Worm (Caenorhabditis elegans) whole organism, L2 larva: Measurements from ENCODE around the gene fln-1.

Source experiments
- C34F6.9 ChIP-seq: fragments of 150-350 bp; optimal IDR thresholded peaks from 2 replicates; lab custom pipeline; 2014; ENCODE audit warnings: missing biosample characterization, missing genetic modification characterization
- F13H6.1 ChIP-seq: sonication (generic microtip); optimal IDR thresholded peaks from 2 replicates; lab custom pipeline; 2016; ENCODE audit warnings: missing genetic modification characterization, missing compliant biosample characterization
- Y55F3AM.14 ChIP-seq: fragments of 200-800 bp; sonication (Bioruptor generic); optimal IDR thresholded peaks from 2 replicates; lab custom pipeline; 2018; ENCODE audit warnings: mild to moderate bottlenecking, missing genetic modification characterization, missing compliant biosample characterization
- ZK546.5 ChIP-seq: sonication (generic microtip); optimal IDR thresholded peaks from 2 replicates; lab custom pipeline; 2017; ENCODE audit warnings: missing biosample characterization, missing genetic modification characterization
- alr-1 ChIP-seq: fragments of 150-350 bp; optimal IDR thresholded peaks from 2 replicates; lab custom pipeline; 2014; ENCODE audit warnings: missing biosample characterization, missing genetic modification characterization
- aly-2 ChIP-seq: fragments of 150-350 bp; optimal IDR thresholded peaks from 2 replicates; lab custom pipeline; 2014; ENCODE audit warnings: missing biosample characterization, missing genetic modification characterization
- blmp-1 ChIP-seq: sonication (generic microtip); optimal IDR thresholded peaks from 2 replicates; lab custom pipeline; 2017; ENCODE audit warnings: missing genetic modification characterization, mild to moderate bottlenecking, missing compliant biosample characterization, antibody characterized with exemption, moderate library complexity; ENCODE audit not compliant: insufficient read depth
- ceh-16 ChIP-seq: fragments of 150-350 bp; optimal IDR thresholded peaks from 2 replicates; lab custom pipeline; 2014; ENCODE audit warnings: missing biosample characterization, missing genetic modification characterization
- crh-2 ChIP-seq: sonication (generic microtip); optimal IDR thresholded peaks from 2 replicates; lab custom pipeline; 2017; ENCODE audit warnings: missing biosample characterization, missing genetic modification characterization
- dmd-4 ChIP-seq: sonication (generic microtip); optimal IDR thresholded peaks from 2 replicates; lab custom pipeline; 2017; ENCODE audit warnings: missing biosample characterization, missing genetic modification characterization
- egl-27 ChIP-seq: sonication (generic microtip); optimal IDR thresholded peaks from 3 replicates; lab custom pipeline; 2017; ENCODE audit warnings: missing biosample characterization, missing genetic modification reagents, missing genetic modification characterization
- elt-3 ChIP-seq: sonication (generic microtip); optimal IDR thresholded peaks from 2 replicates; lab custom pipeline; 2017; ENCODE audit warnings: missing biosample characterization, missing genetic modification characterization
- fos-1 ChIP-seq: fragments of 150-350 bp; optimal IDR thresholded peaks from 2 replicates; lab custom pipeline; 2014; ENCODE audit warnings: missing biosample characterization, missing genetic modification characterization
- lin-11 ChIP-seq: fragments of 150-350 bp; sonication (generic microtip); optimal IDR thresholded peaks from 2 replicates; lab custom pipeline; 2014; ENCODE audit warnings: missing biosample characterization, missing genetic modification characterization, inconsistent platforms, mixed read lengths
- lin-13 ChIP-seq: fragments of 150-350 bp; optimal IDR thresholded peaks from 2 replicates; lab custom pipeline; 2014; ENCODE audit warnings: missing biosample characterization, missing genetic modification reagents, missing genetic modification characterization
- lin-39 ChIP-seq: fragments of 150-350 bp; optimal IDR thresholded peaks from 2 replicates; lab custom pipeline; 2014; ENCODE audit warnings: missing biosample characterization, missing genetic modification reagents, missing genetic modification characterization
- lsy-2 ChIP-seq, 2 experiments: fragments of 150-350 bp in 1 of 2; sonication (generic microtip) in 1 of 2; optimal IDR thresholded peaks; 2 replicates each; lab custom pipeline; 2014 to 2017; ENCODE audit warnings: missing biosample characterization in 2 of 2, missing genetic modification characterization in 2 of 2
- mbf-1 ChIP-seq: sonication (generic microtip); optimal IDR thresholded peaks from 2 replicates; lab custom pipeline; 2017; ENCODE audit warnings: missing biosample characterization, missing genetic modification characterization
- mdl-1 ChIP-seq, 2 experiments: fragments of 150-350 bp in 1 of 2; sonication (generic microtip) in 1 of 2; optimal IDR thresholded peaks; 2 replicates each; lab custom pipeline; 2017; ENCODE audit warnings: missing biosample characterization in 2 of 2, missing genetic modification characterization in 2 of 2
- nhr-10 ChIP-seq: sonication (generic microtip); optimal IDR thresholded peaks from 2 replicates; lab custom pipeline; 2017; ENCODE audit warnings: missing biosample characterization, missing genetic modification characterization
- nhr-11 ChIP-seq: fragments of 150-350 bp; optimal IDR thresholded peaks from 2 replicates; lab custom pipeline; 2014; ENCODE audit warnings: missing biosample characterization, missing genetic modification characterization
- nhr-12 ChIP-seq: fragments of 150-350 bp; optimal IDR thresholded peaks from 2 replicates; lab custom pipeline; 2014; ENCODE audit warnings: missing biosample characterization, missing genetic modification characterization
- nhr-129 ChIP-seq: fragments of 150-350 bp; optimal IDR thresholded peaks from 2 replicates; lab custom pipeline; 2014; ENCODE audit warnings: missing biosample characterization, missing genetic modification characterization
- nhr-21 ChIP-seq: fragments of 150-350 bp; optimal IDR thresholded peaks from 2 replicates; lab custom pipeline; 2014; ENCODE audit warnings: missing biosample characterization, missing genetic modification characterization
- nhr-23 ChIP-seq: fragments of 150-350 bp; optimal IDR thresholded peaks from 2 replicates; lab custom pipeline; 2014; ENCODE audit warnings: missing biosample characterization, missing genetic modification reagents, missing genetic modification characterization
- nhr-237 ChIP-seq: fragments of 150-350 bp; optimal IDR thresholded peaks from 2 replicates; lab custom pipeline; 2014; ENCODE audit warnings: missing biosample characterization, missing genetic modification characterization
- nhr-25 ChIP-seq: fragments of 150-350 bp; sonication (generic microtip); optimal IDR thresholded peaks from 3 replicates; lab custom pipeline; 2014; ENCODE audit warnings: missing biosample characterization, missing genetic modification characterization
- nhr-6 ChIP-seq: fragments of 150-350 bp; optimal IDR thresholded peaks from 2 replicates; lab custom pipeline; 2014; ENCODE audit warnings: missing biosample characterization, missing genetic modification characterization
- nhr-77 ChIP-seq: fragments of 150-350 bp; optimal IDR thresholded peaks from 2 replicates; lab custom pipeline; 2014; ENCODE audit warnings: missing biosample characterization, missing genetic modification characterization
- peb-1 ChIP-seq: fragments of 150-350 bp; optimal IDR thresholded peaks from 2 replicates; lab custom pipeline; 2014; ENCODE audit warnings: missing biosample characterization, missing genetic modification characterization
- sem-4 ChIP-seq: fragments of 150-350 bp; optimal IDR thresholded peaks from 2 replicates; lab custom pipeline; 2014; ENCODE audit warnings: missing biosample characterization, missing genetic modification reagents, missing genetic modification characterization
- skn-1 ChIP-seq: sonication (generic microtip); optimal IDR thresholded peaks from 2 replicates; lab custom pipeline; 2017; ENCODE audit warnings: missing biosample characterization, missing genetic modification characterization
- sma-9 ChIP-seq, 2 experiments: fragments of 150-350 bp in 1 of 2; sonication (generic microtip) in 1 of 2; optimal IDR thresholded peaks; 2 replicates each; lab custom pipeline; 2014 to 2016; ENCODE audit warnings: missing genetic modification characterization in 2 of 2, mild to moderate bottlenecking in 1 of 2, missing biosample characterization in 1 of 2, missing compliant biosample characterization in 1 of 2, missing genetic modification reagents in 1 of 2, moderate library complexity in 1 of 2
- snpc-4 ChIP-seq: fragments of 150-350 bp; optimal IDR thresholded peaks from 2 replicates; lab custom pipeline; 2014; ENCODE audit warnings: missing biosample characterization, missing genetic modification characterization
- unc-39 ChIP-seq: fragments of 150-350 bp; optimal IDR thresholded peaks from 2 replicates; lab custom pipeline; 2014; ENCODE audit warnings: missing biosample characterization, missing genetic modification characterization
- unc-55 ChIP-seq: fragments of 150-350 bp; sonication (generic microtip); optimal IDR thresholded peaks from 3 replicates; lab custom pipeline; 2014; ENCODE audit warnings: missing biosample characterization, missing genetic modification reagents, missing genetic modification characterization
- unc-62 ChIP-seq: fragments of 150-350 bp; optimal IDR thresholded peaks from 2 replicates; lab custom pipeline; 2014; ENCODE audit warnings: missing biosample characterization, missing genetic modification reagents, missing genetic modification characterization
- zag-1 ChIP-seq: fragments of 150-350 bp; optimal IDR thresholded peaks from 2 replicates; lab custom pipeline; 2014; ENCODE audit warnings: missing biosample characterization, missing genetic modification characterization
- ztf-1 ChIP-seq: fragments of 200-800 bp; sonication (Bioruptor generic); conservative IDR thresholded peaks from 2 replicates; pipeline ENCODE4 v1.3.6; 2022; ENCODE audit warnings: missing genetic modification characterization, missing compliant biosample characterization
- ztf-11 ChIP-seq: sonication (generic microtip); optimal IDR thresholded peaks from 2 replicates; lab custom pipeline; 2017; ENCODE audit warnings: missing biosample characterization, missing genetic modification characterization
- ztf-4 ChIP-seq: fragments of 150-350 bp; optimal IDR thresholded peaks from 2 replicates; lab custom pipeline; 2014; ENCODE audit warnings: missing biosample characterization, missing genetic modification characterization

The fln-1 gene

ce11 chrIV:425052-425451, 49.2 kb upstream of the fln-1 start, which contains the start of gene daf-18:
daf-18 (minus strand) TSS chrIV:425177.
- TF ChIP-seq unc-62 (GFP tag; lab: Kevin White, UChicago): no peak
- TF ChIP-seq ztf-1: no peak
- TF ChIP-seq C34F6.9 (tag; lab: Kevin White, UChicago): no peak
- no peak for TF ChIP-seq fos-1 (tag; lab: Kevin White, UChicago)
- TF ChIP-seq, all 48 proteins: peak for 0

ce11 chrIV:422112-422511, 46.3 kb upstream of the fln-1 start:
- TF ChIP-seq ztf-4 (no peak), lsy-2 (tag; optimal IDR thresholded peaks at IDR 0.05; lab: Kevin White, UChicago) (no peak), ZK546.5 (no peak), nhr-129 (tag; lab: Kevin White, UChicago) (no peak), nhr-77 (tag; lab: Kevin White, UChicago) (no peak), crh-2 (tag; lab: Kevin White, UChicago) (no peak), C34F6.9 (tag; lab: Kevin White, UChicago) (no peak), unc-39 (tag; lab: Kevin White, UChicago) (no peak), nhr-237 (tag; lab: Kevin White, UChicago) (no peak)
- TF ChIP-seq, all 48 proteins: peak for 0

- no peak for TF ChIP-seq ztf-1
- no peak for TF ChIP-seq nhr-11 (tag; lab: Kevin White, UChicago)
- TF ChIP-seq ZK546.5: no peak
- no peak for TF ChIP-seq nhr-25 (tag; lab: Kevin White, UChicago)
- no peak for TF ChIP-seq blmp-1 (tag; lab: Kevin White, UChicago)
- no peak for TF ChIP-seq dmd-4 (tag; lab: Kevin White, UChicago)
- TF ChIP-seq sma-9 (GFP tag; optimal IDR thresholded peaks at IDR 0.05; lab: Kevin White, UChicago): no peak
- no peak for TF ChIP-seq sma-9 (tag; optimal IDR thresholded peaks at IDR 0.05; lab: Kevin White, UChicago)
- TF ChIP-seq mbf-1: no peak
- TF ChIP-seq nhr-77 (tag; lab: Kevin White, UChicago): no peak
Observed at ce11 chrIV:420686-421085, 44.9 kb upstream of the fln-1 start.

- TF ChIP-seq peb-1: no peak
- no peak for TF ChIP-seq nhr-11 (tag; lab: Kevin White, UChicago)
- TF ChIP-seq elt-3 (tag; lab: Kevin White, UChicago): no peak
- TF ChIP-seq Y55F3AM.14 (GFP tag; lab: Kevin White, UChicago): no peak
- TF ChIP-seq ZK546.5: no peak
- no peak for TF ChIP-seq nhr-6
- TF ChIP-seq skn-1 (tag; lab: Kevin White, UChicago): no peak
- TF ChIP-seq nhr-25 (tag; lab: Kevin White, UChicago): no peak
- TF ChIP-seq sma-9 (GFP tag; optimal IDR thresholded peaks at IDR 0.05; lab: Kevin White, UChicago): no peak
- no peak for TF ChIP-seq sma-9 (tag; optimal IDR thresholded peaks at IDR 0.05; lab: Kevin White, UChicago)
- TF ChIP-seq nhr-10 (tag; lab: Kevin White, UChicago): no peak
- no peak for TF ChIP-seq ztf-11
- TF ChIP-seq unc-55: no peak
- TF ChIP-seq nhr-23 (tag; lab: Kevin White, UChicago): no peak
- TF ChIP-seq zag-1 (tag; lab: Kevin White, UChicago): no peak
- no peak for TF ChIP-seq ztf-4
- TF ChIP-seq alr-1: no peak
- no peak for TF ChIP-seq lin-13 (GFP tag; lab: Kevin White, UChicago)
- TF ChIP-seq snpc-4 (tag; lab: Kevin White, UChicago): no peak
- no peak for TF ChIP-seq nhr-237 (tag; lab: Kevin White, UChicago)
- TF ChIP-seq ceh-16: no peak
Observed at ce11 chrIV:419674-420073, 43.9 kb upstream of the fln-1 start, which contains the start of gene eri-1. eri-1 (minus strand) TSS chrIV:419958.

- no peak for TF ChIP-seq mbf-1
- no peak for TF ChIP-seq elt-3 (tag; lab: Kevin White, UChicago)
- TF ChIP-seq lin-13 (GFP tag; lab: Kevin White, UChicago): peak; percentile 79
- no peak for TF ChIP-seq ceh-16
- TF ChIP-seq nhr-11 (tag; lab: Kevin White, UChicago): no peak
- TF ChIP-seq lin-11 (tag; lab: Kevin White, UChicago): no peak
- TF ChIP-seq nhr-77 (tag; lab: Kevin White, UChicago): no peak
- TF ChIP-seq unc-55: peak; percentile 77
- TF ChIP-seq aly-2 (tag; lab: Kevin White, UChicago): no peak
- peak; percentile 32 for TF ChIP-seq blmp-1 (tag; lab: Kevin White, UChicago)
- TF ChIP-seq alr-1: no peak
- TF ChIP-seq F13H6.1 (tag; lab: Kevin White, UChicago): peak; percentile 80
- TF ChIP-seq crh-2 (tag; lab: Kevin White, UChicago): peak; percentile 91
- TF ChIP-seq sem-4 (tag; lab: Kevin White, UChicago): peak; percentile 47
- no peak for TF ChIP-seq peb-1
- TF ChIP-seq C34F6.9 (tag; lab: Kevin White, UChicago): peak; percentile 81
- no peak for TF ChIP-seq mdl-1 (tag; optimal IDR thresholded peaks at IDR 0.05; lab: Kevin White, UChicago)
- no peak for TF ChIP-seq Y55F3AM.14 (GFP tag; lab: Kevin White, UChicago)
- peak; percentile 64 for TF ChIP-seq nhr-21 (tag; lab: Kevin White, UChicago)
- peak; percentile 64 for TF ChIP-seq nhr-6
- no peak for TF ChIP-seq unc-39 (tag; lab: Kevin White, UChicago)
- no peak for TF ChIP-seq ZK546.5
- TF ChIP-seq fos-1 (tag; lab: Kevin White, UChicago): peak; percentile 77
- no peak for TF ChIP-seq ztf-11
- no peak for TF ChIP-seq nhr-237 (tag; lab: Kevin White, UChicago)
- peak; percentile 51 to 86 for TF ChIP-seq lsy-2 (tag; optimal IDR thresholded peaks at IDR 0.05; lab: Kevin White, UChicago)
- peak; percentile 79 for TF ChIP-seq nhr-25 (tag; lab: Kevin White, UChicago)
- peak; percentile 9 for TF ChIP-seq egl-27 (tag; lab: Kevin White, UChicago)
- no peak for TF ChIP-seq lin-39
- no peak for TF ChIP-seq dmd-4 (tag; lab: Kevin White, UChicago)
- no peak for TF ChIP-seq nhr-12 (tag; lab: Kevin White, UChicago)
Observed at ce11 chrIV:410420-410891, 34.6 kb upstream of the fln-1 start, which contains the start of gene T07A9.12. T07A9.12 (plus strand) TSS chrIV:410867.
